Fruit fly (Drosophila melanogaster): ENCODE data around the gene GstO3.

GstO3 gene

DNA sequence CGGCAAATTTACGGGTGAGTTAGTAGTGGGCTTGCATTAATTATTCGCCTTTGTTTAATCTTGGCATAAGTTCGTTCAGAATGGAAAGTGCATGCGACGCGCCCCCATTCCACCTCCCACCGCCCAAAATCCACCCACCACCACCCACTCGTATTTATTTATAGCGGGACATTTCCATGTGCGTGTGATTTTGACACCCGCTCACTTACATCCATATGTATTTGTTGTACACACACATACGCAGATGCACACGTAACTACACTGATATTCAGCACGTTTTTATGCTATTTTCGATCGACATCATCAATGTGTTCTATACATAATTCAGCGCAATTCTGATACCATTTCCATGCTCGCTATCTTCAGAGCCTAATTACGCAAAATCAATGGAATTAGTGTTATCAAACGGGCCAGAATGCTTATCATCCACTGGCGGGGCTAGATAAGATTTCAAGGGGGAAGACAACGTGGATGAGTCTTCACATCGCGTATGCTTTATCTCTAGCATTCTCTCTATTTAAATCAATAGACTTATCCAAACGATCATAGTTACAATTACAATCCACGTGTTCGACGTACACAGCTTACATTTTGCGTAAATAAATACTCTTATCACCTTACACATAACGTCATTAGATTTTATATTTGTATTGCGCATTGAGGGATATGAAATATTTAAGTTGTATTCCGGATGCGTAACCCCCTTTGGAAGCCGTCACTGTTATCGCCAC lies 7.2 kb downstream of the GstO3 start:
- TF ChIP-seq foxo (GFP tag; optimal IDR thresholded peaks at IDR 0.05) (peak in 1 of 2 experiments; percentile 28), CG9705 (GFP tag; optimal IDR thresholded peaks at IDR 0.05) (no peak), h (GFP tag; optimal IDR thresholded peaks at IDR 0.05) (peak; percentile 58), psq (GFP tag; optimal IDR thresholded peaks at IDR 0.05) (peak; percentile 13), ey (GFP tag; optimal IDR thresholded peaks at IDR 0.05) (peak; percentile 45), CG32264 (GFP tag; optimal IDR thresholded peaks at IDR 0.05) (no peak), Mio (GFP tag; optimal IDR thresholded peaks at IDR 0.05) (no peak), Hnf4 (GFP tag; optimal IDR thresholded peaks at IDR 0.05) (peak; percentile 8), brk (GFP tag; optimal IDR thresholded peaks at IDR 0.05) (no peak), lola (GFP tag; optimal IDR thresholded peaks at IDR 0.05) (no peak), rgr (GFP tag; optimal IDR thresholded peaks at IDR 0.05) (peak; percentile 56), sv (GFP tag; optimal IDR thresholded peaks at IDR 0.05) (no peak), OdsH (GFP tag; optimal IDR thresholded peaks at IDR 0.05) (peak; percentile 63), tai (GFP tag; optimal IDR thresholded peaks at IDR 0.05) (no peak), dsf (GFP tag; optimal IDR thresholded peaks at IDR 0.05; ENCODE audit: borderline replicate concordance) (no peak), fru (GFP tag; optimal IDR thresholded peaks at IDR 0.05) (peak; percentile 58), Rel (GFP tag; optimal IDR thresholded peaks at IDR 0.05) (no peak), Rel (tag; optimal IDR thresholded peaks at IDR 0.05) (peak; percentile 72), HLH106 (tag; optimal IDR thresholded peaks at IDR 0.05) (peak; percentile 11), br (GFP tag; optimal IDR thresholded peaks at IDR 0.05) (peak; percentile 50), N (GFP tag; optimal IDR thresholded peaks at IDR 0.05) (no peak), Sp1 (GFP tag; optimal IDR thresholded peaks at IDR 0.05) (peak; percentile 0)

DNA sequence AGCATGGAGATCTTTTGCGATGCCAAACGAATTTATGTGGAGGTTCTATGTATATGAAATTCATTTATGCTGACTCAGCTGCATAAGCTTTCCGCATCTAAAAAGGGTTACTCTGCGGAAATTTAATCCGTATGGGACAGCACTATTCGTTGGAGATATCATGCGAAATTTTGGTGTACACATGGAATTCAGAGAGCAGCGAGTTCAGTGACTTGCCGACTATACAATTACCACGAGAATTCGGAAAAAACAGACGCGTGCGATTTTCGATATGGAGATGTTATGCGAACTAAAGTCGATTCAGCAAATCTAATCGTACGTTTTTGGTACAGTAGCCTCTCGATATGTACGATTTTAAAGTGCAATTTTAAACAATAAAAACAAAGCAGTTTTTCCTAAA lies 9.1 kb downstream of the GstO3 start:
- TF ChIP-seq GATAd (GFP tag; optimal IDR thresholded peaks at IDR 0.05) (no peak), rgr (GFP tag; optimal IDR thresholded peaks at IDR 0.05) (no peak), woc (GFP tag; optimal IDR thresholded peaks at IDR 0.05) (no peak), CrebA (GFP tag; optimal IDR thresholded peaks at IDR 0.05; ENCODE audit: borderline replicate concordance) (no peak), HLH106 (tag; optimal IDR thresholded peaks at IDR 0.05) (no peak), Dif (GFP tag; optimal IDR thresholded peaks at IDR 0.05; ENCODE audit: partially characterized antibody) (no peak), sage (GFP tag; optimal IDR thresholded peaks at IDR 0.05) (no peak), tai (GFP tag; optimal IDR thresholded peaks at IDR 0.05) (no peak), jim (GFP tag; optimal IDR thresholded peaks at IDR 0.05) (no peak), sv (GFP tag; optimal IDR thresholded peaks at IDR 0.05) (no peak), CG32264 (GFP tag; optimal IDR thresholded peaks at IDR 0.05) (no peak), psq (GFP tag; optimal IDR thresholded peaks at IDR 0.05) (no peak), Abd-B (GFP tag; optimal IDR thresholded peaks at IDR 0.05) (no peak), Dfd (GFP tag; optimal IDR thresholded peaks at IDR 0.05) (no peak), dmrt93B (GFP tag; optimal IDR thresholded peaks at IDR 0.05) (no peak), Mio (GFP tag; optimal IDR thresholded peaks at IDR 0.05) (no peak), ey (GFP tag; optimal IDR thresholded peaks at IDR 0.05) (no peak), foxo (GFP tag; optimal IDR thresholded peaks at IDR 0.05) (no peak)

DNA sequence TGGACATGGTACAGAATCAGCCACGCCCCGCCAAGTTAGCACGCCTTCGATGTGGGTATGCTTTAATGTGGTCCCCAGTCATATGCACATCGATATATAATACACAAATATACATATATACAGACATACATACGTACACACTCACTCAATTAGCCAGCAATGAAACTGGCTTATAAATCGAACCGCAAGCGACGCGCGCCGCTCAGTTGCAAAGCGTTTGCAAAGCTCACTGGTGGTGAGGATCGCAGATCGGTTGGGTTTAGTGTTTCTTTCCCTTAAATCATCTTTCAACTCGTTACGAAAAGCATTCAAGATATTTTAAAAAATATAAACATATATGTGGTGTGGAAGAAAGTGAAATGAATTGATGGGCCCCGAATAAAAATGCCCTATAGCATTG lies 9.9 kb downstream of the GstO3 start:
- no peak for TF ChIP-seq Rel (GFP tag; optimal IDR thresholded peaks at IDR 0.05)
- peak; percentile 14 for TF ChIP-seq Rel (tag; optimal IDR thresholded peaks at IDR 0.05)
- peak; percentile 9 for TF ChIP-seq HLH106 (tag; optimal IDR thresholded peaks at IDR 0.05)
- TF ChIP-seq rgr (GFP tag; optimal IDR thresholded peaks at IDR 0.05) = no peak
- peak; percentile 54 for TF ChIP-seq h (GFP tag; optimal IDR thresholded peaks at IDR 0.05)
- TF ChIP-seq sage (GFP tag; optimal IDR thresholded peaks at IDR 0.05) = peak; percentile 30
- TF ChIP-seq OdsH (GFP tag; optimal IDR thresholded peaks at IDR 0.05) = no peak
- TF ChIP-seq ey (GFP tag; optimal IDR thresholded peaks at IDR 0.05) = peak; percentile 25
- TF ChIP-seq N (GFP tag; optimal IDR thresholded peaks at IDR 0.05) = no peak
- TF ChIP-seq Jra (GFP tag; optimal IDR thresholded peaks at IDR 0.05) = no peak

DNA sequence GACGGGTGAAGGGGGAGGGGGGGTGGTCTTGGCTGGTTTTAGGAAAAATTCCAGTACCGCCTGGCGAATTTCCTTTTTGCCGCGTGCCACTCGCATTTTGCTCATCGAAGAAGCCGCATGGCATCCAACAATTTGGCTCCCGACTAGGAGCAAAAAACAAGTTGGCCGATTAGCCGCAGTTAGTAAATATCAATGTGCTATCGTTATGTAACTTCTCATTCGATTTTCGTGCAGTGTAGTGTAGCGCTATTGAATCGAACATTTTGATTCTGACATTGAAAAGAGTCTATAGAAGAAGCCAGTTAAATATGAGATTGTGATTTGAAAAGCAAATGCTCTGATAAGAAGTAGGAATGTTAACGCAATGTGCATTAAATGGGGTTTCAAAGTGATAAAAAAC lies 11.0 kb downstream of the GstO3 start:
- TF ChIP-seq Jra (GFP tag; optimal IDR thresholded peaks at IDR 0.05) (no peak), pan (optimal IDR thresholded peaks at IDR 0.05) (no peak), foxo (GFP tag; optimal IDR thresholded peaks at IDR 0.05) (no peak), Vsx2 (GFP tag; optimal IDR thresholded peaks at IDR 0.05; ENCODE audit: partially characterized antibody) (no peak), GATAd (GFP tag; optimal IDR thresholded peaks at IDR 0.05) (no peak), Myc (optimal IDR thresholded peaks at IDR 0.05) (no peak), ey (GFP tag; optimal IDR thresholded peaks at IDR 0.05) (no peak), Rel (GFP tag; optimal IDR thresholded peaks at IDR 0.05) (no peak), Rel (tag; optimal IDR thresholded peaks at IDR 0.05) (no peak), woc (GFP tag; optimal IDR thresholded peaks at IDR 0.05) (no peak), dmrt93B (GFP tag; optimal IDR thresholded peaks at IDR 0.05) (no peak)

Measured in whole organism, wandering third instar larva.